Fruit fly (Drosophila melanogaster) Kc167 (cell line): Measurements from ENCODE around the gene Surf6.

Experiments used
- Sin3A ChIP-seq: fragments of >200 bp; optimal IDR thresholded peaks from 2 replicates; lab custom pipeline; 2018; ENCODE audit warnings: missing external identifiers
- insv ChIP-seq: fragments of >200 bp; optimal IDR thresholded peaks from 3 replicates; lab custom pipeline; 2018; ENCODE audit warnings: missing external identifiers
- ttk ChIP-seq: sonication (Bioruptor generic); optimal IDR thresholded peaks from 2 replicates; lab custom pipeline; 2017; ENCODE audit warnings: missing external identifiers

- no peak for TF ChIP-seq Sin3A
- TF ChIP-seq ttk (lab: Kevin White, UChicago) = no peak
- TF ChIP-seq insv (lab: Kevin White, UChicago) = no peak
Observed at dm6 chr3R:19924331-19924730, 19.7 kb upstream of the Surf6 start.
